Fruit fly (Drosophila melanogaster): Measurements from ENCODE around the gene Nubp1.

DNA sequence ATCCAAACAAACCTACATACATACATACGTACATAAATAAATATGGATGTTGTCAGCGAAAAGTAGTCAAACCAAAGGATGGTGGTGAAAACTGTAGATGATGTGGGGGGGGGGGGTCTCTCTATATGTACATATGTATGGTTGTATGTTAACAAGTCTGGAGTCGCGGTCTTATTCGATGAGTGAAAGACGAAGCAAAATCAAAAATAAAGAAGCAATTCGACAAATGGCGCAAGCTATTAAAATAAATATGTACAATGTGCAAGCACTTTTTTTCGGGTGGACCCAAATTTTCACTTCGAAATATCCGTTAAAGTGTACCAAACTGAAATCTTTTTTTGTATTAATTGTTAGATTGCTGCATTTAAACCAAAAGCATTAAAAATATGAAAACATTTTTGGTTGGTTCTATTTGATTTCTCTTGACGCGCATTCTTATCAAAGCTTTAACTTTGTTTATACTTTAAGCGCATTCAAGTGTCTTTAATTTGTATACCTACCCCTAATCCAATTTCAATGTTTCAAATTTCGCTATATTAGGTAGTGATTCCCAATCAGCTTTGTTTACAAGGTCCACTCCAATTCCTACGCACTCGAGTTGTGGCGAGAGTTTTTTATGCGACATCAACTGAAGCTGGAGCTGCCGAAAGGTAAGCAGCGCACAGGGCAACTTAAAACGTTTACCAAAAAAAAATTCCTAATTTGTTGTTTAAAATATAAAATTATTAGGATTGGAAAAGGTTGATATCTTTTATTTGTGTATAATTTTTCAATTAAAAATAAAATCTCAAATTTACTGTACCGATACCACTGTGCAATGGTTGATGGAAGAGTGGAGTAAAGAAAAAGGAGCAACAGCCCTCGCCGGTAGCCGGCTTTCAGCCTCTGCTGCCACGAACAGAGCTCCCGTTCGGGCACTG is 48.1 kb upstream of the Nubp1 start, which contains the start of gene CG31807:
- TF ChIP-seq psq (optimal IDR thresholded peaks at IDR 0.05) (no peak), CG8478 (optimal IDR thresholded peaks at IDR 0.05) (no peak)
